Worm (Caenorhabditis elegans) whole organism, L1 larva: ENCODE data around the gene F42C5.4.

ENCODE experiments used
- Y116A8C.19 ChIP-seq: sonication (generic microtip); optimal IDR thresholded peaks from 2 replicates; lab custom pipeline; 2016; ENCODE audit warnings: missing compliant biosample characterization, missing genetic modification characterization, borderline replicate concordance
- aly-2 ChIP-seq: fragments of 150-350 bp; optimal IDR thresholded peaks from 2 replicates; lab custom pipeline; 2014; ENCODE audit warnings: missing biosample characterization, missing genetic modification characterization
- dpl-1 ChIP-seq, 3 experiments: fragments of 150-350 bp in 2 of 3; sonication (generic microtip) in 1 of 3; optimal IDR thresholded peaks; 2 replicates each; lab custom pipeline; 2014 to 2017; ENCODE audit warnings: missing biosample characterization in 3 of 3, missing genetic modification characterization in 3 of 3, missing genetic modification reagents in 3 of 3
- efl-1 ChIP-seq, 4 experiments: fragments of 150-350 bp; optimal IDR thresholded peaks in 3 of 4; peaks in 1 of 4; 1 replicate in 1 of 4; 2 replicates in 3 of 4; lab custom pipeline; 2014; ENCODE audit warnings: missing biosample characterization in 2 of 4, missing genetic modification characterization in 2 of 4, missing genetic modification reagents in 2 of 4
- egl-13 ChIP-seq: sonication (generic microtip); optimal IDR thresholded peaks from 2 replicates; lab custom pipeline; 2016; ENCODE audit warnings: missing genotype, missing genetic modification reagents, missing genetic modification characterization, missing compliant biosample characterization
- egl-27 ChIP-seq, 2 experiments: fragments of 150-350 bp in 1 of 2; sonication (generic microtip); optimal IDR thresholded peaks; 3 replicates each; lab custom pipeline; 2017 to 2018; ENCODE audit warnings: missing biosample characterization in 2 of 2, missing genetic modification characterization in 2 of 2, missing genetic modification reagents in 2 of 2
- elt-2 ChIP-seq: sonication (generic microtip); optimal IDR thresholded peaks from 2 replicates; lab custom pipeline; 2016; ENCODE audit warnings: missing genetic modification characterization, mild to moderate bottlenecking, inconsistent platforms, missing compliant biosample characterization, missing genetic modification reagents
- elt-3 ChIP-seq, 6 experiments: fragments of 150-350 bp in 1 of 6; sonication (generic microtip); optimal IDR thresholded peaks; 2 replicates each; lab custom pipeline; 2017 to 2018; ENCODE audit warnings: missing biosample characterization in 6 of 6, missing genetic modification characterization in 6 of 6, inconsistent platforms in 1 of 6
- ets-5 ChIP-seq: fragments of 200-800 bp; sonication (Bioruptor generic); IDR thresholded peaks from 2 replicates; pipeline ENCODE4 v1.3.6; 2022; ENCODE audit warnings: missing genetic modification characterization, missing compliant biosample characterization
- fkh-4 ChIP-seq: sonication (generic microtip); optimal IDR thresholded peaks from 2 replicates; lab custom pipeline; 2016; ENCODE audit warnings: missing compliant biosample characterization, missing genetic modification characterization, borderline replicate concordance
- fkh-8 ChIP-seq: sonication (generic microtip); optimal IDR thresholded peaks from 2 replicates; lab custom pipeline; 2016; ENCODE audit warnings: mild to moderate bottlenecking, missing genetic modification characterization, missing compliant biosample characterization
- grh-1 ChIP-seq: fragments of 200-800 bp; sonication (Bioruptor generic); IDR thresholded peaks from 2 replicates; pipeline ENCODE4 v1.3.6; 2022; ENCODE audit warnings: missing genetic modification reagents, missing genetic modification characterization, missing compliant biosample characterization
- hpl-2 ChIP-seq: fragments of 150-350 bp; optimal IDR thresholded peaks from 2 replicates; lab custom pipeline; 2014; ENCODE audit warnings: missing biosample characterization, missing genetic modification reagents, missing genetic modification characterization
- isw-1 ChIP-seq: fragments of 200-800 bp; sonication (Bioruptor generic); IDR thresholded peaks from 2 replicates; pipeline ENCODE4 v1.3.6; 2022; ENCODE audit warnings: missing genetic modification characterization, missing compliant biosample characterization
- lin-13 ChIP-seq: fragments of 150-350 bp; optimal IDR thresholded peaks from 2 replicates; lab custom pipeline; 2014; ENCODE audit warnings: missing biosample characterization, missing genetic modification reagents, missing genetic modification characterization
- lin-14 ChIP-seq: fragments of 200-800 bp; sonication (Bioruptor generic); optimal IDR thresholded peaks from 2 replicates; lab custom pipeline; 2018; ENCODE audit warnings: mild to moderate bottlenecking, missing genetic modification characterization, moderate library complexity, missing compliant biosample characterization
- lin-39 ChIP-seq: fragments of 150-350 bp; optimal IDR thresholded peaks from 2 replicates; lab custom pipeline; 2014; ENCODE audit warnings: missing biosample characterization, missing genetic modification reagents, missing genetic modification characterization
- lir-3 ChIP-seq: sonication (generic microtip); optimal IDR thresholded peaks from 2 replicates; lab custom pipeline; 2016; ENCODE audit warnings: mild to moderate bottlenecking, missing genetic modification characterization, moderate library complexity, missing compliant biosample characterization; ENCODE audit not compliant: poor library complexity
- nhr-11 ChIP-seq: fragments of 150-350 bp; optimal IDR thresholded peaks from 2 replicates; lab custom pipeline; 2014; ENCODE audit warnings: missing biosample characterization, missing genetic modification characterization
- nhr-19 ChIP-seq: fragments of 200-800 bp; sonication (Bioruptor generic); conservative IDR thresholded peaks from 2 replicates; pipeline ENCODE4 v1.3.6; 2022; ENCODE audit warnings: missing genetic modification characterization, missing compliant biosample characterization
- nhr-28 ChIP-seq: fragments of 150-350 bp; optimal IDR thresholded peaks from 2 replicates; lab custom pipeline; 2014; ENCODE audit warnings: missing biosample characterization, missing genetic modification characterization
- nhr-47 ChIP-seq: sonication (generic microtip); optimal IDR thresholded peaks from 2 replicates; lab custom pipeline; 2016; ENCODE audit warnings: mild to moderate bottlenecking, missing genetic modification characterization, moderate library complexity, missing compliant biosample characterization
- nhr-76 ChIP-seq: sonication (generic microtip); optimal IDR thresholded peaks from 2 replicates; lab custom pipeline; 2017; ENCODE audit warnings: missing biosample characterization, missing genetic modification characterization
- nhr-84 ChIP-seq: sonication (generic microtip); optimal IDR thresholded peaks from 2 replicates; lab custom pipeline; 2017; ENCODE audit warnings: missing biosample characterization, missing genetic modification characterization
- nhr-90 ChIP-seq: sonication (generic microtip); optimal IDR thresholded peaks from 2 replicates; lab custom pipeline; 2016; ENCODE audit warnings: mild to moderate bottlenecking, missing genetic modification characterization, missing compliant biosample characterization; ENCODE audit not compliant: poor library complexity
- pag-3 ChIP-seq: sonication (generic microtip); optimal IDR thresholded peaks from 2 replicates; lab custom pipeline; 2017; ENCODE audit warnings: missing genetic modification characterization, mild to moderate bottlenecking, missing compliant biosample characterization, antibody characterized with exemption, borderline replicate concordance; ENCODE audit not compliant: insufficient read depth
- pax-3 ChIP-seq: fragments of 200-800 bp; sonication (Bioruptor generic); optimal IDR thresholded peaks from 2 replicates; lab custom pipeline; 2018; ENCODE audit warnings: mild to moderate bottlenecking, missing genetic modification characterization, moderate library complexity, missing compliant biosample characterization
- snpc-4 ChIP-seq: fragments of 150-350 bp; optimal IDR thresholded peaks from 2 replicates; lab custom pipeline; 2014; ENCODE audit warnings: missing biosample characterization, missing genetic modification characterization
- sox-4 ChIP-seq: sonication (generic microtip); optimal IDR thresholded peaks from 2 replicates; lab custom pipeline; 2016; ENCODE audit warnings: missing genetic modification characterization, missing compliant biosample characterization
- swsn-7 ChIP-seq: sonication (generic microtip); optimal IDR thresholded peaks from 2 replicates; lab custom pipeline; 2016; ENCODE audit warnings: missing genetic modification characterization, missing compliant biosample characterization
- tbx-2 ChIP-seq: sonication (generic microtip); optimal IDR thresholded peaks from 2 replicates; lab custom pipeline; 2016; ENCODE audit warnings: missing genetic modification characterization, missing compliant biosample characterization
- unc-30 ChIP-seq: sonication (generic microtip); optimal IDR thresholded peaks from 2 replicates; lab custom pipeline; 2017; ENCODE audit warnings: missing biosample characterization, missing genetic modification characterization
- unc-62 ChIP-seq: fragments of 150-350 bp; optimal IDR thresholded peaks from 2 replicates; lab custom pipeline; 2014; ENCODE audit warnings: missing biosample characterization, missing genetic modification reagents, missing genetic modification characterization
- unc-86 ChIP-seq: sonication (generic microtip); optimal IDR thresholded peaks from 2 replicates; lab custom pipeline; 2016; ENCODE audit warnings: missing genetic modification characterization, missing compliant biosample characterization
- unc-98 ChIP-seq: fragments of 200-800 bp; sonication (Bioruptor generic); IDR thresholded peaks from 2 replicates; pipeline ENCODE4 v1.3.6; 2022; ENCODE audit warnings: missing genetic modification characterization, missing compliant biosample characterization
- xbp-1 ChIP-seq: sonication (generic microtip); optimal IDR thresholded peaks from 2 replicates; lab custom pipeline; 2016; ENCODE audit warnings: missing genetic modification characterization, missing compliant biosample characterization
- zip-4 ChIP-seq: fragments of 200-800 bp; sonication (Bioruptor generic); optimal IDR thresholded peaks from 2 replicates; lab custom pipeline; 2018; ENCODE audit warnings: mild to moderate bottlenecking, missing genetic modification characterization, moderate library complexity, missing compliant biosample characterization
- ztf-11 ChIP-seq, 2 experiments: sonication (generic microtip); optimal IDR thresholded peaks; 2 replicates each; lab custom pipeline; 2016 to 2017; ENCODE audit warnings: missing genetic modification characterization in 2 of 2, missing biosample characterization in 1 of 2, missing compliant biosample characterization in 1 of 2

Gene F42C5.4

DNA sequence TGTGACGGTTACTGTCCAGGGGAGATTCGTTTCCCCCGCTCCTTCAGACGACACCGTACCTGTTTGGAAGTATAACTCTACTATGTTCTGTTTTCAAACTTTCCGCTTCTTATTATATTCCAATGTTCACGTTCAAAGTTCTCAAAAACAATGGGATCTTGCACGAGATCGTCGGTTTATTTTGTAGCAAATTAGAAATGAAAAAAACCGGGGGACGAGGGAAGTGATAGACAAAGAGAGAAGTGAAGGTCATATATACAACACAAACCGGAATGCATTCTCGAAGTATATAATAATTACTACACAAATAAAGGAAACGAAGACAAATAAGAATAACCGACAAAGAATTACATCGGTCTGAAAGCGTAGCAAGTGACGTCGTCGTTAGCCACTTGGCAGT is 17.8 kb upstream of the F42C5.4 start (continued):
- TF ChIP-seq pag-3 (tag; lab: Kevin White, UChicago) (no peak), ets-5 (GFP tag; lab: Robert Waterston, UW) (no peak), lin-39 (tag; lab: Kevin White, UChicago) (no peak), tbx-2 (tag; lab: Kevin White, UChicago) (no peak), hpl-2 (no peak), swsn-7 (tag; lab: Kevin White, UChicago) (no peak), unc-98 (no peak), elt-2 (tag; lab: Kevin White, UChicago) (no peak), egl-13 (no peak), dpl-1 (GFP tag; optimal IDR thresholded peaks at IDR 0.05; lab: Kevin White, UChicago) (no peak), nhr-47 (tag; lab: Kevin White, UChicago) (no peak), lin-13 (no peak), zip-4 (GFP tag; lab: Kevin White, UChicago) (no peak), egl-27 (tag; optimal IDR thresholded peaks at IDR 0.05; lab: Kevin White, UChicago) (no peak), snpc-4 (tag; lab: Kevin White, UChicago) (no peak), pax-3 (no peak), efl-1 (optimal IDR thresholded peaks at IDR 0.05; lab: Kevin White, UChicago) (no peak), efl-1 (GFP tag; optimal IDR thresholded peaks at IDR 0.05 in 1 of 2; lab: Kevin White, UChicago) (no peak), lin-14 (peak; percentile 52)

DNA sequence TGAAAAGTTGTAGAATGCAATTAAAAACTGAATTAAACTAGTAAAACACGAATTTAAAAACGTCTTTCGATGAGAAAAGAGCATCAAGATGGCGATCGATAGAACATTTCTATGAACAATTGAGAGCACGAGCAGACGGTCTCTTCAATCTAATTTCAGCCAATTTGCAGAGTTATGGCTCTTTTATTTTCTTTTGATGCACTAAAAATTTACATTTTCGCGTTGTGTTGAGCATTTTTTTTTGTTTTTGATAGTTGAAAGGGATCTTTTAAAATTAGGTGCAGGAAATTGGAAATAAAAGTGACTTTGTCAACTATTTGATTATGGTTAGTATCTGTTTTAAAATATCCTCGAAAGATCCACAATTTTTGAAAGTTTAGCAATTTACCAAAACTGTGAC is 17.0 kb upstream of the F42C5.4 start, which contains the start of gene F42C5.6:
Gene F42C5.6, minus strand, starts transcription at position 101 of the 400 bp plus-strand sequence.
- TF ChIP-seq nhr-28 (no peak), lin-14 (no peak), fkh-8 (tag; lab: Kevin White, UChicago) (no peak), nhr-76 (no peak), lir-3 (no peak), nhr-11 (no peak), unc-30 (no peak), nhr-19 (GFP tag; lab: Robert Waterston, UW) (no peak), nhr-90 (tag; lab: Kevin White, UChicago) (no peak), unc-62 (no peak), unc-98 (no peak), nhr-84 (tag; lab: Kevin White, UChicago) (no peak), fkh-4 (tag; lab: Kevin White, UChicago) (no peak), aly-2 (tag; lab: Kevin White, UChicago) (no peak), grh-1 (GFP tag; lab: Robert Waterston, UW) (no peak), unc-86 (tag; lab: Kevin White, UChicago) (no peak), pax-3 (no peak), xbp-1 (tag; lab: Kevin White, UChicago) (no peak), hpl-2 (no peak), egl-13 (no peak)

DNA sequence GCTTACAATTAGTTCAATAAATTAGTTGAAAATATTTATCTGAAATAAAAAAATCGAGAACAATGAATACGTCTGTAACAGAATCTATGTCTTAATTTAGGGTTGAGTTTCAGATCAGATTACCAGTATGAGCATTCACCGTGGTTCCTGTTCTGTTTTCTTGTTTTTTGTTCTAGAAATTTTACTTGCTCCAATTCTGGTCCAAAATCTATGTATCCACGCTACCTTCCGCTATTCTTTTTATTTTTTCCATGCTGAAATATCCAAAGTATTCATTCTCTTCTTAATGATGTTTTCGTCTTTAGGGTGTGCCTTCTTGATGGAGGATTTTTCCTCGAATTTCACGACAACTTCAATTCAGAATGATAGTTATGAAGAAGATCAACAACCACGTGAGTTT is 13.4 kb upstream of the F42C5.4 start, which contains the start of gene npr-27:
Gene npr-27, plus strand, starts transcription at position 301 of the 400 bp plus-strand sequence.
- no peak for TF ChIP-seq nhr-84 (tag; lab: Kevin White, UChicago)
- no peak for TF ChIP-seq nhr-28
- no peak for TF ChIP-seq fkh-4 (tag; lab: Kevin White, UChicago)
- no peak for TF ChIP-seq Y116A8C.19 (tag; lab: Kevin White, UChicago)
- TF ChIP-seq unc-62, result no peak
- no peak for TF ChIP-seq elt-3 (tag; optimal IDR thresholded peaks at IDR 0.05; lab: Kevin White, UChicago)
- no peak for TF ChIP-seq unc-98
- TF ChIP-seq sox-4 (tag; lab: Kevin White, UChicago), result no peak
- no peak for TF ChIP-seq pag-3 (tag; lab: Kevin White, UChicago)
- no peak for TF ChIP-seq isw-1 (GFP tag; lab: Robert Waterston, UW)
- TF ChIP-seq elt-2 (tag; lab: Kevin White, UChicago), result no peak
- no peak for TF ChIP-seq nhr-90 (tag; lab: Kevin White, UChicago)
- no peak for TF ChIP-seq ztf-11 (tag; optimal IDR thresholded peaks at IDR 0.05; lab: Kevin White, UChicago)
- TF ChIP-seq, all 84 proteins: peak for 0
